Worm (Caenorhabditis elegans): ENCODE data around the gene str-52.
A peak's percentile ranks its signal among the peaks of the same experiment; 100 is the strongest.

Gene str-52

DNA sequence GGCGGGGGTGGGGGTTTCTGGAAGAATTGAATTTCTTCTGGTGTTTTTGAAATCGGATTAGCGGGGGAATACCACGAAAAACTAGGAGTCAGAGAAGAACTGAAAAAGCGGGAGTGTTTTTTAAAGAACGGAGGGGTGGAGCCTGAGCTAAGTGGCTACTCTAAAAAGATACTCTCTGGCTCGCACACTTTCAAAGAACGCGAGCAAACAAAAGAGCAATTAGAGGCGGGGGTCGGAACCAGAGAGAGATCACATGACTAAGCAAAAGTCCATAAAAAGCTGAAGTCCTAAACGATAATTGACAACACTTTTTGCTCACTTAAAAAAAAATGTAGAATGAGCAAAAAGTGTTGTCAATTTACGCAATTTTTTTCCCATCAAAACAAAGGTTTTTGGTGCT is 11.6 kb downstream of the str-52 start:
- TF ChIP-seq fkh-2 (tag; optimal IDR thresholded peaks at IDR 0.05) (no peak), sea-2 (GFP tag; optimal IDR thresholded peaks at IDR 0.05) (no peak), nfya-1 (tag; optimal IDR thresholded peaks at IDR 0.05; ENCODE audit: insufficient read depth) (peak; percentile 35), lin-39 (tag; optimal IDR thresholded peaks at IDR 0.05) (peak; percentile 56)

DNA sequence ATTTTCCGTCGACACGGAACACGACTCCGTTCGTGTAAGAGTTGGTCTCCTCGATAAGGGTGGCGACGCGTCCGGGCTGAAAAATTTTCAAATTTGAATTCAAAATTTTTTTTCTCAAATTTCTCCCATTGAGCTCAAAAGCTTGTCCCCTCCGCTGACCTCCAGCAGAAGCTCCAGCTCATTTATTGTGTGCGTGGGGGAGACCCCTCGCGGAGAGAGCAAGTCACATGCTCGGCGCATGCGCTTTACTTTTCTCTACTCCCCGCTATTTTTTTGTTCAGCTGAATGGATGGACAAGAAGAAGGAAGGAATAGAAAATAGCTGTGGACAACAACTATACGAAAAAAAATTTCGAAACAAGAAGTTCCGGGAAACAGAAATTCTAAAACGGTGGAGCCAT is 12.4 kb downstream of the str-52 start:
- TF ChIP-seq ztf-4 (tag; optimal IDR thresholded peaks at IDR 0.05) (no peak), elt-2 (tag; optimal IDR thresholded peaks at IDR 0.05) (peak; percentile 5), fkh-2 (tag; optimal IDR thresholded peaks at IDR 0.05) (no peak), egl-5 (tag; optimal IDR thresholded peaks at IDR 0.05) (peak; percentile 42), aly-2 (tag; optimal IDR thresholded peaks at IDR 0.05) (no peak), ceh-82 (tag; optimal IDR thresholded peaks at IDR 0.05) (no peak), ceh-9 (tag; optimal IDR thresholded peaks at IDR 0.05) (no peak), nhr-23 (tag; optimal IDR thresholded peaks at IDR 0.05) (no peak), jun-1 (tag; optimal IDR thresholded peaks at IDR 0.05) (peak; percentile 28), nhr-28 (tag; optimal IDR thresholded peaks at IDR 0.05) (no peak), sea-2 (GFP tag; optimal IDR thresholded peaks at IDR 0.05) (no peak), egl-27 (tag; optimal IDR thresholded peaks at IDR 0.05) (no peak), mml-1 (tag; optimal IDR thresholded peaks at IDR 0.05) (peak; percentile 93), pha-4 (tag; optimal IDR thresholded peaks at IDR 0.05) (peak; percentile 50), ZK546.5 (tag; optimal IDR thresholded peaks at IDR 0.05) (no peak), mdl-1 (tag; optimal IDR thresholded peaks at IDR 0.05) (peak; percentile 49), ceh-16 (tag; optimal IDR thresholded peaks at IDR 0.05) (no peak), lin-39 (tag; optimal IDR thresholded peaks at IDR 0.05) (peak; percentile 74), lin-15B (tag; optimal IDR thresholded peaks at IDR 0.05) (no peak), snpc-4 (tag; optimal IDR thresholded peaks at IDR 0.05) (peak; percentile 50), eor-1 (tag; optimal IDR thresholded peaks at IDR 0.05) (no peak), ama-1 (optimal IDR thresholded peaks at IDR 0.05) (no peak), daf-12 (tag; optimal IDR thresholded peaks at IDR 0.05) (no peak), elt-1 (tag; optimal IDR thresholded peaks at IDR 0.05) (no peak), tbx-2 (tag; optimal IDR thresholded peaks at IDR 0.05) (peak; percentile 7), pqm-1 (tag; optimal IDR thresholded peaks at IDR 0.05) (peak; percentile 11), nhr-11 (tag; optimal IDR thresholded peaks at IDR 0.05) (no peak), hmg-11 (tag; optimal IDR thresholded peaks at IDR 0.05) (peak; percentile 80), unc-39 (tag; optimal IDR thresholded peaks at IDR 0.05) (no peak), ceh-28 (tag; optimal IDR thresholded peaks at IDR 0.05) (no peak), R02D3.7 (tag; optimal IDR thresholded peaks at IDR 0.05) (no peak), fkh-10 (GFP tag; optimal IDR thresholded peaks at IDR 0.05) (peak; percentile 68), nfya-1 (tag; optimal IDR thresholded peaks at IDR 0.05; ENCODE audit: insufficient read depth) (peak; percentile 86), nhr-77 (tag; optimal IDR thresholded peaks at IDR 0.05) (no peak)

DNA sequence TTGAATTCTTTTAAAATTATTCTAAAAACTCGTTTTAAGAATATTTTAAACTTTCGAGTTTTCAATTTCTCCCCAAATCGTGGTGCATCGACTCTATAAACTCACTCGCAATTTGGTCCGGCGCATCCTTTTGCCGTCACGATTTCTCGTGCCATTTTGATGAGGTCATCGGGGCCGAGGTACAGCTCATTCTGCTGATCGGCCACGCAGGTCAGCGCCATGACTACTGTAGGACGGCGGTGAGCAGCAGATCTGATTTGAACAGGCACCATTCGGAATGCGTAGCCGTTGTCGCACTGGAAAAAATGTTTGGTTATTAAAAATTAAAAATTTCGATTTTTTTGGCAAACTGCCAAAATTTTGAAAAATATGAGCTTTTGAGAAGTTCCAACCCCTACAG is 13.3 kb downstream of the str-52 start:
- TF ChIP-seq ceh-82 (tag; optimal IDR thresholded peaks at IDR 0.05) (no peak), hmg-11 (tag; optimal IDR thresholded peaks at IDR 0.05) (peak; percentile 12)

DNA sequence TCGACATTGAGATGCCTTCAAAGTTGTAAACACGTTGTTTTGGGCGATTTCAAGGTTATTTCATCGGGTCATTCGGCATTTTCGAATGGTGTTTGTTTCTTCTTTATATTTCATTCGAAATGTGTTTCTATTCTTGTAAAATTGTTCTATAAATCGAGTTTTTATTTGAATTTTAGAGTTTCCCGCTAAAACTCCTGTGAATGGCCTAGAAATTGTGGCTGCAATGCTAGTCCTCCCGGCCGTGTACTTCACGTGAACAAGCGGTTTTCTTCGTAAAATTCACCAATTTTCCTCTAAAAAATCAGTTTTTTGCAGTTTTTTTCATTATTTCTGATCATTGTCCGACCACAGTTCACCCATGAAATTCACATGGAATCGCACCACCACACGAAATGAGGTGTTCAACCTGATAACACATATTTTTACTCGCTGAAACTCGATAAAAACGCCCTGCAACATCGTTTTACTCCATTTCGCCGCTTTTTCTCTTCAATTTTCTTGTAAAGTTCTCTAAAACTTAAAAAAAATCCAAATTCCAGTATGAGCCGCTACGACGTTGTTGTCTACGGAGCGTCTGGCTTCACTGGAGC is 18.9 kb downstream of the str-52 start, which contains the start of gene ldp-1:
Gene ldp-1 (plus strand): TSS at position 540 of the 590 bp plus-strand sequence.
- peak in 1 of 2 experiments; percentile 44 for TF ChIP-seq eor-1 (tag; optimal IDR thresholded peaks at IDR 0.05)
- no peak for TF ChIP-seq ceh-16 (tag; optimal IDR thresholded peaks at IDR 0.05)
- no peak for TF ChIP-seq nhr-28 (tag; optimal IDR thresholded peaks at IDR 0.05)
- no peak for TF ChIP-seq unc-62 (GFP tag; optimal IDR thresholded peaks at IDR 0.05)
- TF ChIP-seq skn-1 (tag; optimal IDR thresholded peaks at IDR 0.05) = no peak
- TF ChIP-seq daf-12 (tag; optimal IDR thresholded peaks at IDR 0.05) = no peak
- no peak for TF ChIP-seq aly-2 (tag; optimal IDR thresholded peaks at IDR 0.05)
- TF ChIP-seq nhr-43 (tag; optimal IDR thresholded peaks at IDR 0.05; ENCODE audit: poor library complexity, severe bottlenecking) = peak; percentile 83
- TF ChIP-seq lsy-12 (tag; optimal IDR thresholded peaks at IDR 0.05) = peak; percentile 66
- no peak for TF ChIP-seq elt-2 (tag; optimal IDR thresholded peaks at IDR 0.05)
- peak; percentile 57 for TF ChIP-seq pha-4 (tag; optimal IDR thresholded peaks at IDR 0.05)
- TF ChIP-seq R02D3.7 (tag; optimal IDR thresholded peaks at IDR 0.05) = peak; percentile 6
- TF ChIP-seq nhr-237 (tag; optimal IDR thresholded peaks at IDR 0.05) = no peak
- TF ChIP-seq lin-15B (tag; optimal IDR thresholded peaks at IDR 0.05) = peak; percentile 73
- TF ChIP-seq jun-1 (tag; optimal IDR thresholded peaks at IDR 0.05) = no peak
- TF ChIP-seq elt-3 (tag; optimal IDR thresholded peaks at IDR 0.05) = no peak
- TF ChIP-seq hmg-11 (tag; optimal IDR thresholded peaks at IDR 0.05) = no peak
- TF ChIP-seq fos-1 (tag; optimal IDR thresholded peaks at IDR 0.05) = no peak
- TF ChIP-seq tbx-2 (tag; optimal IDR thresholded peaks at IDR 0.05) = no peak
- peak; percentile 55 for TF ChIP-seq nhr-23 (tag; optimal IDR thresholded peaks at IDR 0.05)
- TF ChIP-seq snpc-4 (tag; optimal IDR thresholded peaks at IDR 0.05) = peak; percentile 30
- no peak for TF ChIP-seq elt-1 (tag; optimal IDR thresholded peaks at IDR 0.05)
- peak; percentile 4 for TF ChIP-seq fkh-10 (GFP tag; optimal IDR thresholded peaks at IDR 0.05)
- TF ChIP-seq nhr-12 (tag; optimal IDR thresholded peaks at IDR 0.05) = no peak
- TF ChIP-seq lin-39 (tag; optimal IDR thresholded peaks at IDR 0.05) = no peak
- TF ChIP-seq nhr-25 (tag; optimal IDR thresholded peaks at IDR 0.05) = peak; percentile 32
- peak; percentile 25 for TF ChIP-seq pqm-1 (tag; optimal IDR thresholded peaks at IDR 0.05)
- TF ChIP-seq egl-5 (tag; optimal IDR thresholded peaks at IDR 0.05) = no peak
- no peak for TF ChIP-seq nhr-67 (tag; optimal IDR thresholded peaks at IDR 0.05)
- TF ChIP-seq nfya-1 (tag; optimal IDR thresholded peaks at IDR 0.05; ENCODE audit: insufficient read depth) = peak; percentile 65
- no peak for TF ChIP-seq ceh-82 (tag; optimal IDR thresholded peaks at IDR 0.05)

Data from whole organism, L3 larva.